Fruit fly (Drosophila melanogaster): ENCODE measurements around the gene Ahcy.

Gene Ahcy

dm6 chrX:15497440-15498271, 47.6 kb downstream of the Ahcy start (continued):
- TF ChIP-seq Spps (tag; optimal IDR thresholded peaks at IDR 0.05) (no peak), lmd (GFP tag; IDR thresholded peaks at IDR 0.05) (no peak), CG1529 (GFP tag; optimal IDR thresholded peaks at IDR 0.05) (no peak), CG9609 (GFP tag; optimal IDR thresholded peaks at IDR 0.05) (no peak), CG17328 (GFP tag; IDR thresholded peaks at IDR 0.05) (no peak), ERR (GFP tag; optimal IDR thresholded peaks at IDR 0.05) (no peak), salm (tag; optimal IDR thresholded peaks at IDR 0.05) (no peak), gem (tag; optimal IDR thresholded peaks at IDR 0.05) (peak; percentile 23), slbo (GFP tag; IDR thresholded peaks at IDR 0.05) (no peak), CG17612 (GFP tag; IDR thresholded peaks at IDR 0.05) (no peak), Lpt (GFP tag; optimal IDR thresholded peaks at IDR 0.05) (no peak), CG2889 (GFP tag; IDR thresholded peaks at IDR 0.05) (no peak), CG2120 (GFP tag; optimal IDR thresholded peaks at IDR 0.05) (no peak), bbx (GFP tag; IDR thresholded peaks at IDR 0.05; ENCODE audit: partially characterized antibody) (no peak), luna (GFP tag; optimal IDR thresholded peaks at IDR 0.05) (no peak), stwl (tag; optimal IDR thresholded peaks at IDR 0.05) (no peak), Neu2 (GFP tag; optimal IDR thresholded peaks at IDR 0.05; ENCODE audit: borderline replicate concordance) (no peak), sqz (GFP tag; optimal IDR thresholded peaks at IDR 0.05) (peak; percentile 39), CG8478 (optimal IDR thresholded peaks at IDR 0.05) (no peak), CG9727 (GFP tag; optimal IDR thresholded peaks at IDR 0.05) (peak; percentile 33), Blimp-1 (GFP tag; optimal IDR thresholded peaks at IDR 0.05) (peak; percentile 21), ato (GFP tag; IDR thresholded peaks at IDR 0.05; ENCODE audit: partially characterized antibody) (no peak), scrt (GFP tag; optimal IDR thresholded peaks at IDR 0.05) (no peak), Ets97D (GFP tag; optimal IDR thresholded peaks at IDR 0.05) (no peak), Opbp (GFP tag; IDR thresholded peaks at IDR 0.05; ENCODE audit: partially characterized antibody) (no peak), tap (tag; optimal IDR thresholded peaks at IDR 0.05) (no peak), crp (GFP tag; optimal IDR thresholded peaks at IDR 0.05) (no peak), CG1024 (GFP tag; IDR thresholded peaks at IDR 0.05) (no peak), da (GFP tag; optimal IDR thresholded peaks at IDR 0.05) (no peak), Side (GFP tag; optimal IDR thresholded peaks at IDR 0.05) (no peak), ATbp (GFP tag; optimal IDR thresholded peaks at IDR 0.05) (peak; percentile 71), hkb (optimal IDR thresholded peaks at IDR 0.05) (no peak), hkb (GFP tag; IDR thresholded peaks at IDR 0.05) (no peak), ci (GFP tag; IDR thresholded peaks at IDR 0.05) (no peak), ssp (GFP tag; IDR thresholded peaks at IDR 0.05) (no peak), peb (GFP tag; IDR thresholded peaks at IDR 0.05) (peak; percentile 6; the same call in 1 of the 2 replicates), CG17186 (GFP tag; optimal IDR thresholded peaks at IDR 0.05) (no peak), Ets65A (GFP tag) (peak; percentile 92), CG17568 (GFP tag; optimal IDR thresholded peaks at IDR 0.05) (no peak), Stat92E (GFP tag; optimal IDR thresholded peaks at IDR 0.05) (no peak)

dm6 chrX:15498791-15499190, 48.7 kb downstream of the Ahcy start:
- TF ChIP-seq Dip3 (GFP tag; optimal IDR thresholded peaks at IDR 0.05), result no peak
- TF ChIP-seq Xbp1 (GFP tag; optimal IDR thresholded peaks at IDR 0.05), result no peak
- no peak for TF ChIP-seq repo (GFP tag; optimal IDR thresholded peaks at IDR 0.05)
- TF ChIP-seq chif (GFP tag; optimal IDR thresholded peaks at IDR 0.05), result peak in 1 of 2 experiments; percentile 22
- TF ChIP-seq CG34422 (GFP tag; IDR thresholded peaks at IDR 0.05), result peak; percentile 35; the same call in 1 of the 3 replicates
- TF ChIP-seq sim (GFP tag; IDR thresholded peaks at IDR 0.05), result peak; percentile 40; the same call in 1 of the 2 replicates
- no peak for TF ChIP-seq CG3838 (GFP tag; optimal IDR thresholded peaks at IDR 0.05)
- no peak for TF ChIP-seq HmgZ (tag; optimal IDR thresholded peaks at IDR 0.05)
- no peak for TF ChIP-seq CG15269 (tag; optimal IDR thresholded peaks at IDR 0.05)
- no peak for TF ChIP-seq CG11398 (GFP tag; optimal IDR thresholded peaks at IDR 0.05)
- TF ChIP-seq Lpt (GFP tag; optimal IDR thresholded peaks at IDR 0.05), result no peak
- TF ChIP-seq gfzf (GFP tag; optimal IDR thresholded peaks at IDR 0.05), result no peak
- no peak for TF ChIP-seq gro (GFP tag; optimal IDR thresholded peaks at IDR 0.05)
- TF ChIP-seq jigr1 (GFP tag; IDR thresholded peaks at IDR 0.05), result no peak
